Worm (Caenorhabditis elegans) whole organism, mixed stage, embryonic: ENCODE results near the gene Y17G7B.20.
A peak's percentile ranks its signal among the peaks of the same experiment; 100 is the strongest.

Source experiments
- M03D4.4 ChIP-seq: sonication (generic microtip); optimal IDR thresholded peaks from 2 replicates; lab custom pipeline; 2017; ENCODE audit warnings: mild to moderate bottlenecking, missing genetic modification characterization, missing compliant biosample characterization
- bed-3 ChIP-seq: fragments of 200-800 bp; sonication (Bioruptor generic); optimal IDR thresholded peaks from 3 replicates; lab custom pipeline; 2018; ENCODE audit warnings: mild to moderate bottlenecking, missing genetic modification characterization, moderate library complexity, missing compliant biosample characterization
- blmp-1 ChIP-seq: fragments of 150-350 bp; optimal IDR thresholded peaks from 2 replicates; lab custom pipeline; 2014; ENCODE audit warnings: missing biosample characterization, missing genetic modification characterization
- ceh-39 ChIP-seq: fragments of 150-350 bp; optimal IDR thresholded peaks from 2 replicates; lab custom pipeline; 2014; ENCODE audit warnings: missing biosample characterization, missing genetic modification characterization
- ces-1 ChIP-seq: fragments of 150-350 bp; optimal IDR thresholded peaks from 2 replicates; lab custom pipeline; 2014; ENCODE audit warnings: missing biosample characterization, missing genetic modification reagents, missing genetic modification characterization
- cnd-1 ChIP-seq: fragments of 200-800 bp; sonication (Bioruptor generic); optimal IDR thresholded peaks from 2 replicates; lab custom pipeline; 2018; ENCODE audit warnings: mild to moderate bottlenecking, missing genetic modification characterization, missing compliant biosample characterization
- drap-1 ChIP-seq: fragments of 200-800 bp; sonication (Bioruptor generic); optimal IDR thresholded peaks from 3 replicates; lab custom pipeline; 2018; ENCODE audit warnings: mild to moderate bottlenecking, missing genetic modification characterization, missing compliant biosample characterization
- elt-1 ChIP-seq: sonication (generic microtip); optimal IDR thresholded peaks from 2 replicates; lab custom pipeline; 2017; ENCODE audit warnings: missing genetic modification characterization, mild to moderate bottlenecking, missing compliant biosample characterization, antibody characterized with exemption, moderate library complexity, borderline replicate concordance; ENCODE audit not compliant: insufficient read depth
- elt-3 ChIP-seq: fragments of 150-350 bp; optimal IDR thresholded peaks from 2 replicates; lab custom pipeline; 2014; ENCODE audit warnings: missing biosample characterization, missing genetic modification characterization
- flh-1 ChIP-seq: fragments of 200-800 bp; sonication (Bioruptor generic); optimal IDR thresholded peaks from 2 replicates; lab custom pipeline; 2018; ENCODE audit warnings: mild to moderate bottlenecking, missing genetic modification characterization, moderate library complexity, missing compliant biosample characterization
- ham-2 ChIP-seq: fragments of 200-800 bp; sonication (Bioruptor generic); optimal IDR thresholded peaks from 2 replicates; lab custom pipeline; 2018; ENCODE audit warnings: mild to moderate bottlenecking, missing genetic modification characterization, missing compliant biosample characterization
- hlh-1 ChIP-seq: fragments of 150-350 bp; optimal IDR thresholded peaks from 2 replicates; lab custom pipeline; 2014; ENCODE audit warnings: missing biosample characterization, missing genetic modification reagents, missing genetic modification characterization
- lin-32 ChIP-seq: fragments of 200-800 bp; sonication (Bioruptor generic); optimal IDR thresholded peaks from 2 replicates; lab custom pipeline; 2018; ENCODE audit warnings: mild to moderate bottlenecking, missing genetic modification characterization, missing compliant biosample characterization
- lsy-2 ChIP-seq: fragments of 150-350 bp; optimal IDR thresholded peaks from 2 replicates; lab custom pipeline; 2014; ENCODE audit warnings: missing biosample characterization, missing genetic modification characterization
- mab-5 ChIP-seq: fragments of 150-350 bp; optimal IDR thresholded peaks from 2 replicates; lab custom pipeline; 2014; ENCODE audit warnings: missing biosample characterization, missing genetic modification characterization
- mep-1 ChIP-seq: fragments of 150-350 bp; optimal IDR thresholded peaks from 2 replicates; lab custom pipeline; 2017; ENCODE audit warnings: missing biosample characterization, missing genetic modification reagents, missing genetic modification characterization, inconsistent platforms
- mls-2 ChIP-seq: sonication (generic microtip); optimal IDR thresholded peaks from 2 replicates; lab custom pipeline; 2016; ENCODE audit warnings: mild to moderate bottlenecking, missing genetic modification characterization, moderate library complexity, missing compliant biosample characterization
- nhr-12 ChIP-seq: fragments of 150-350 bp; optimal IDR thresholded peaks from 2 replicates; lab custom pipeline; 2014; ENCODE audit warnings: missing biosample characterization, missing genetic modification characterization
- nhr-2 ChIP-seq: fragments of 150-350 bp; optimal IDR thresholded peaks from 2 replicates; lab custom pipeline; 2014; ENCODE audit warnings: missing biosample characterization, missing genetic modification characterization
- nhr-237 ChIP-seq: fragments of 150-350 bp; optimal IDR thresholded peaks from 2 replicates; lab custom pipeline; 2014; ENCODE audit warnings: missing biosample characterization, missing genetic modification characterization
- nhr-28 ChIP-seq: fragments of 150-350 bp; optimal IDR thresholded peaks from 2 replicates; lab custom pipeline; 2014; ENCODE audit warnings: missing biosample characterization, missing genetic modification characterization
- nhr-76 ChIP-seq: sonication (generic microtip); optimal IDR thresholded peaks from 2 replicates; lab custom pipeline; 2017; ENCODE audit warnings: missing biosample characterization, missing genetic modification characterization
- pha-4 ChIP-seq: fragments of 150-350 bp; optimal IDR thresholded peaks from 2 replicates; lab custom pipeline; 2018; ENCODE audit warnings: missing biosample characterization, missing genetic modification reagents, missing genetic modification characterization
- sem-2 ChIP-seq: fragments of 200-800 bp; sonication (Bioruptor generic); optimal IDR thresholded peaks from 2 replicates; lab custom pipeline; 2018; ENCODE audit warnings: mild to moderate bottlenecking, missing genetic modification characterization, missing compliant biosample characterization
- snpc-4 ChIP-seq: fragments of 150-350 bp; optimal IDR thresholded peaks from 2 replicates; lab custom pipeline; 2014; ENCODE audit warnings: missing biosample characterization, missing genetic modification characterization
- sptf-1 ChIP-seq: sonication (generic microtip); optimal IDR thresholded peaks from 2 replicates; lab custom pipeline; 2017; ENCODE audit warnings: mild to moderate bottlenecking, missing genetic modification characterization, moderate library complexity, missing compliant biosample characterization
- tbx-8 ChIP-seq: fragments of 200-800 bp; sonication (Bioruptor generic); optimal IDR thresholded peaks from 2 replicates; lab custom pipeline; 2018; ENCODE audit warnings: mild to moderate bottlenecking, missing genetic modification characterization, moderate library complexity, missing compliant biosample characterization
- unc-120 ChIP-seq: sonication (generic microtip); optimal IDR thresholded peaks from 2 replicates; lab custom pipeline; 2017; ENCODE audit warnings: missing genetic modification characterization, missing compliant biosample characterization; ENCODE audit not compliant: poor library complexity, severe bottlenecking
- unc-39 ChIP-seq: fragments of 150-350 bp; optimal IDR thresholded peaks from 2 replicates; lab custom pipeline; 2014; ENCODE audit warnings: missing biosample characterization, missing genetic modification characterization
- zip-8 ChIP-seq: fragments of 150-350 bp; optimal IDR thresholded peaks from 2 replicates; lab custom pipeline; 2014; ENCODE audit warnings: missing biosample characterization, missing genetic modification characterization
- ztf-11 ChIP-seq: fragments of 150-350 bp; optimal IDR thresholded peaks from 2 replicates; lab custom pipeline; 2014; ENCODE audit warnings: missing biosample characterization, missing genetic modification characterization

The Y17G7B.20 gene

DNA sequence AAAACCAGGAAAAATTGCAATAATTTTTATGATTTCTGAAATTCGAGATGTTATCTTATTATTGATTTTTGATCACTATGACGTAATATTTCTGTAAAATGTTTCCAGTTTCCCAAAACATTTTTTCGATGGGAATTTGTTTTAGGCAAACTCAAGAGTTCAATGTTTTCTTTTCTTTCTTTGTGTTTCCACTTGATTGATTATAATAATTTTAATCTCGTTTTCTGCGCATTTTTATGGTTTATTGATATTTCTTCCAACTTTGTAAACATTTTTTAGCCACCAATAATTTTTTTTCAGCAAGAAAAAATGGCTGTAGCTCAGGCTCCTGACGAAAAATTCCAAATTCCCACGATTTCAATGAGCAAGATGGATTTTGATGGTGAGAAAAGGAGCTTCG is 25.4 kb downstream of the Y17G7B.20 start, which contains the start of gene W03C9.6:
Gene W03C9.6 (plus strand): TSS at position 301 of the 400 bp plus-strand sequence.
- TF ChIP-seq zip-8 (tag; lab: Kevin White, UChicago) (peak; percentile 80), nhr-76 (tag; lab: Kevin White, UChicago) (no peak)

- no peak for TF ChIP-seq ham-2
- TF ChIP-seq flh-1 (GFP tag; lab: Kevin White, UChicago): no peak
- no peak for TF ChIP-seq mep-1 (tag; lab: Kevin White, UChicago)
- no peak for TF ChIP-seq sptf-1
- TF ChIP-seq elt-1 (tag; lab: Kevin White, UChicago): no peak
- no peak for TF ChIP-seq nhr-2 (tag; lab: Kevin White, UChicago)
- TF ChIP-seq mls-2 (tag; lab: Kevin White, UChicago): no peak
- TF ChIP-seq nhr-76 (tag; lab: Kevin White, UChicago): no peak
Measured at ce11 chrII:11952963-11953362, 26.7 kb downstream of the Y17G7B.20 start.

DNA sequence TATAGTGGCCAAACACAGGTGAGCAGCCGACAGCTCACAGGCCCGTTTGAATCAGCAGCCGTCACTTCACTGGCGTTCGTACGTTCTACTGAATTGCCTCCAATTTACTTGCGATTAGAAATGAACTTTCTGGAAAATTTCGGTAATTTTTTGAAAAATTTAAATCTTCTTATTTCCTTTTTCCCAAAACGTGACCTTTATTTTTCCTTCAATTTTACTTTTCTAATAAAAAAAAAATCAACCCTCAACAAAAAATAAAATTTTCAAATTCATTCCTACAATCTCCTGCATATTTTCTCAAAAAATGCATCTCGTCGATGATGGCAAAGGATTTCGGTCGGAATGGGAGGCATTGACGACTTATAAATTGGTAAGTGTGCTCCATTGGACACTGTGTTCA is 31.2 kb downstream of the Y17G7B.20 start, which contains the start of gene W03C9.8:
Gene W03C9.8 (plus strand): TSS at position 301 of the 400 bp plus-strand sequence.
- TF ChIP-seq nhr-76 (tag; lab: Kevin White, UChicago) (no peak), elt-1 (tag; lab: Kevin White, UChicago) (no peak)

- TF ChIP-seq nhr-2 (tag; lab: Kevin White, UChicago) (no peak), ham-2 (no peak), M03D4.4 (tag; lab: Kevin White, UChicago) (no peak), elt-3 (tag; lab: Kevin White, UChicago) (no peak), sptf-1 (no peak), zip-8 (tag; lab: Kevin White, UChicago) (no peak), mab-5 (tag; lab: Kevin White, UChicago) (no peak), unc-120 (tag; lab: Kevin White, UChicago) (no peak), ztf-11 (tag; lab: Kevin White, UChicago) (no peak)
- TF ChIP-seq, all 35 proteins: peak for 0
Measured at ce11 chrII:11936393-11936792, 43.3 kb downstream of the Y17G7B.20 start.

DNA sequence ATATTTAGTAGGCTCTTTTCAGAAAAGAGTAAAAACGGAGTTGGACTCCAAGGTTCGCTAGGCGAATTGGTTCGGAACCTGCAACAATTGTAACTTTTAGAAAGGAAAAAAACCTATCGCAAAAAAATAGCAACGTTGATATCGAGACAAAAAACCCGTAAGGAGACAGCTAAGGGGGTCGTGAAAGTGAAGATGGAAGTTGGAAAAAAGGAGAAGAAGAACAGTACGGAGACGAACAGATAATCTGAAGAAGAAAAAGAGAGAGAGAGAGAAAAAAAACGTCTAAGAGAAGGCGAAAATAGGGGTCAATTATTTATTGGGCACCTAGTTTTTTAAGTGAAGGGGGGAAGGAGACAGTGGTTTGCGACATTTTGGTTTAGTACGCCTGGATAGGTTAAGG is 44.4 kb downstream of the Y17G7B.20 start, which contains the start of gene lin-29:
Gene lin-29 (minus strand): TSS at position 78 of the 400 bp plus-strand sequence.
- TF ChIP-seq nhr-28 (no peak), nhr-12 (no peak), tbx-8 (GFP tag; lab: Kevin White, UChicago) (no peak), nhr-237 (tag; lab: Kevin White, UChicago) (no peak), M03D4.4 (tag; lab: Kevin White, UChicago) (no peak), drap-1 (no peak), cnd-1 (no peak), ces-1 (GFP tag; lab: Kevin White, UChicago) (no peak), pha-4 (tag; lab: Kevin White, UChicago) (no peak), unc-120 (tag; lab: Kevin White, UChicago) (no peak), bed-3 (GFP tag; lab: Kevin White, UChicago) (no peak), snpc-4 (tag; lab: Kevin White, UChicago) (no peak), ceh-39 (tag; lab: Kevin White, UChicago) (no peak), mls-2 (tag; lab: Kevin White, UChicago) (no peak)

DNA sequence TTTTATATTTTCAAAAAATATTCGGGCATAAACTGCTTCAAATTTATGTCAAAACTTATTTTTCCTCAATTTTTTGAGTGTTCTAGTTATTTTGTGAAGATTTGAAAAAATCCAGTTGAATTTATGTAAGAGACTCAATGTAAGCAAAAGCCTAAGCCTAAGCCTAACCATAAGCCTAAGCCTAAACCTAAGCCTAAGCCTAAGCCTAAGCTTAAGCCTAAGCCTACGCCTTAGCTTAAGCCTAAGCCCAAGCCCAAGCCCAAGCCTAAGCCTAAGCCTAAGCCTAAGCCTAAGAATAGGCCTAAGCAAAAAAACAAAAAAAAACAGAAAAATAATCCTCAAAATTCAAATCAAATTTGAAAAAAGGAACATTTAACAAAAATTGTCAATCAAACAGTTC is 49.5 kb downstream of the Y17G7B.20 start:
- TF ChIP-seq sem-2 (GFP tag; lab: Kevin White, UChicago) (no peak), unc-39 (tag; lab: Kevin White, UChicago) (no peak), unc-120 (tag; lab: Kevin White, UChicago) (no peak), elt-1 (tag; lab: Kevin White, UChicago) (no peak), flh-1 (GFP tag; lab: Kevin White, UChicago) (no peak), lin-32 (GFP tag; lab: Kevin White, UChicago) (no peak), drap-1 (no peak), blmp-1 (tag; lab: Kevin White, UChicago) (no peak), hlh-1 (no peak), lsy-2 (tag; lab: Kevin White, UChicago) (no peak), sptf-1 (no peak), nhr-237 (tag; lab: Kevin White, UChicago) (no peak)
